Fruit fly (Drosophila melanogaster): Measurements from ENCODE around the gene Abcd3.
A peak's percentile ranks its signal among the peaks of the same experiment; 100 is the strongest.

Abcd3 gene

DNA sequence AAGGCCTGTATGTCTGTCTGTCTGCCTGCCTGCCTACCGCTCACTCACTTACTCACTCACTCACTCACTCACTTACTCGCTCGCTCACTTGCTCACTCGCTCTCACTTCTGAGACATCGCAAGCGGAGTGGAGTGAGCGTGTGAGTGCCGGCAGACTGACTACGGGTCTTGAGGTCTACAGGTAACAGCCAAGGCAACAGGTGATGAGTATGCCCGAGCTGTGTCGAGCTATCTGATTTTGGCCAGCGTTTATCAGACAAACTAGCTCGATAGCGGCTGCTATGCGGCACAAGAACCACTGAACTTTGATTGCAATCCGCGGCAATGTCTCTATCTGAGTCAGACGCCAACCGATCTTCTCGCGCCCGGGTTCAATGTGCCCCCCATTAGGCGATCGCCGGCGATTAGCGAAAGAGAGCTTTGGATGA, 3.6 kb downstream of the Abcd3 start (continued):
- TF ChIP-seq CG3065 (GFP tag; optimal IDR thresholded peaks at IDR 0.05) (no peak), Hr51 (GFP tag; optimal IDR thresholded peaks at IDR 0.05) (no peak), exex (tag; optimal IDR thresholded peaks at IDR 0.05) (peak; percentile 40), NFAT (GFP tag; IDR thresholded peaks at IDR 0.05) (no peak), Bgb (GFP tag; IDR thresholded peaks at IDR 0.05; ENCODE audit: partially characterized antibody) (peak; percentile 33; the same call in 1 of the 2 replicates), CG43689 (GFP tag; IDR thresholded peaks at IDR 0.05) (no peak), z (GFP tag; IDR thresholded peaks at IDR 0.05) (peak; percentile 97), chinmo (GFP tag; IDR thresholded peaks at IDR 0.05; ENCODE audit: partially characterized antibody) (0 out of 4 replicates have a peak, but pooled peaks have one; percentile 69), CG5953 (GFP tag; IDR thresholded peaks at IDR 0.05) (no peak), HLHmδ (GFP tag; optimal IDR thresholded peaks at IDR 0.05) (peak; percentile 49), CG4854 (GFP tag; optimal IDR thresholded peaks at IDR 0.05) (no peak), ham (GFP tag; IDR thresholded peaks at IDR 0.05) (no peak), ap (GFP tag; IDR thresholded peaks at IDR 0.05) (no peak), CG14965 (GFP tag; optimal IDR thresholded peaks at IDR 0.05; ENCODE audit: borderline replicate concordance) (no peak), insv (GFP tag; optimal IDR thresholded peaks at IDR 0.05) (no peak), rib (GFP tag; IDR thresholded peaks at IDR 0.05) (no peak), hbn (GFP tag; IDR thresholded peaks at IDR 0.05; ENCODE audit: partially characterized antibody) (no peak), cwo (GFP tag; optimal IDR thresholded peaks at IDR 0.05) (peak; percentile 35), Ssrp (tag; optimal IDR thresholded peaks at IDR 0.05) (no peak), CG34376 (GFP tag; optimal IDR thresholded peaks at IDR 0.05) (peak; percentile 63), pzg (GFP tag; optimal IDR thresholded peaks at IDR 0.05) (no peak), CG6272 (GFP tag; IDR thresholded peaks at IDR 0.05) (no peak), mirr (GFP tag; optimal IDR thresholded peaks at IDR 0.05) (peak; percentile 56), Hsf (GFP tag; optimal IDR thresholded peaks at IDR 0.05) (no peak), Dbx (GFP tag; IDR thresholded peaks at IDR 0.05) (no peak), sug (tag; optimal IDR thresholded peaks at IDR 0.05) (peak; percentile 74), Med (GFP tag) (peak; percentile 80), zen (tag; optimal IDR thresholded peaks at IDR 0.05) (no peak), mam (GFP tag; optimal IDR thresholded peaks at IDR 0.05) (no peak)

DNA sequence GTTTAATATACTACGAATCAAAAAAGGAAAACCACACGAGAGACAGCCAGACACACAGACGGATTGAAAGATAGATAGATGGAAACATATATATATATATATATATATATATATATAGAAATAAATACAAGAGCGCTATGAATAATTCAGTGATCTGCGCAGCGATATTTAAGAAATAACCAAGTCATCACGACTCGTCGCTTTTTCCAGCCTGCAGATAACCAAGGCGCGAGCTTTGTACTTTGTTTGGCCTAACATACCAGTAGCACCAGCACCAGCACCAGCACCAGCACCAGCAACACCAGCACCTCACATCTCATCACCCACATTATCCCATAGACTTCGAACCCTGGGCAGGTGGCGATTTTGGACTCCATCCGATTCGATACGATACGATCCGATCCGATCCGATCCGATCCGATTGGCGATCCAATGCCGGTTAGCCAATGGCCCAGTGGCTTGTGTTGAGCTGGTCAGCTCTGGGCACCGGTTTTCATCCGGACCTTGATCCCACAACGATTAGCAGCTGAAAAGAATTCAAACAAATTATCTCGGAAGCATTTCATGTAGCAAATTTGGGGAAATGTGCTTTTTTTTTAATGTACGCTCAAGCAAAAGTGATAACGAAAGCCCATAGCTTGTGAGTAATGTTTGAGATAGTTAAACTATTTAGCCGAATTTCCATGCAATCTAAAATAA, 4.3 kb downstream of the Abcd3 start:
- no peak for TF ChIP-seq lmd (GFP tag; IDR thresholded peaks at IDR 0.05)
- no peak for TF ChIP-seq al (GFP tag; IDR thresholded peaks at IDR 0.05)
- no peak for TF ChIP-seq Tbp (GFP tag; optimal IDR thresholded peaks at IDR 0.05)
- peak; percentile 56 for TF ChIP-seq exex (tag; optimal IDR thresholded peaks at IDR 0.05)
- peak; percentile 1 for TF ChIP-seq CG34376 (GFP tag; optimal IDR thresholded peaks at IDR 0.05)
- TF ChIP-seq CG6791 (GFP tag; IDR thresholded peaks at IDR 0.05; ENCODE audit: partially characterized antibody): no peak
- TF ChIP-seq gsb-n (tag; optimal IDR thresholded peaks at IDR 0.05): no peak
- TF ChIP-seq CG12299 (tag; optimal IDR thresholded peaks at IDR 0.05): no peak
- TF ChIP-seq CG13894 (tag; optimal IDR thresholded peaks at IDR 0.05): peak; percentile 75
- TF ChIP-seq z (GFP tag; IDR thresholded peaks at IDR 0.05): 0 out of 3 replicates have a peak, but pooled peaks have one; percentile 28
- no peak for TF ChIP-seq dm (GFP tag; optimal IDR thresholded peaks at IDR 0.05)
- TF ChIP-seq CG7556 (GFP tag; optimal IDR thresholded peaks at IDR 0.05): no peak
- TF ChIP-seq tup (GFP tag; optimal IDR thresholded peaks at IDR 0.05): no peak
- TF ChIP-seq salm (tag; optimal IDR thresholded peaks at IDR 0.05): no peak
- peak; percentile 31 for TF ChIP-seq grn (GFP tag; optimal IDR thresholded peaks at IDR 0.05)
- no peak for TF ChIP-seq nerfin-2 (GFP tag; IDR thresholded peaks at IDR 0.05; ENCODE audit: partially characterized antibody)
- TF ChIP-seq HmgZ (tag; optimal IDR thresholded peaks at IDR 0.05): no peak
- TF ChIP-seq Nf-YC (tag; optimal IDR thresholded peaks at IDR 0.05): no peak
- TF ChIP-seq sd (tag; optimal IDR thresholded peaks at IDR 0.05): peak; percentile 4
- TF ChIP-seq Eip74EF (GFP tag; optimal IDR thresholded peaks at IDR 0.05): no peak
- no peak for TF ChIP-seq CG11696 (GFP tag; IDR thresholded peaks at IDR 0.05)
- TF ChIP-seq Deaf1 (tag; optimal IDR thresholded peaks at IDR 0.05): peak; percentile 40
